Worm (Caenorhabditis elegans): ENCODE data around the gene sru-3.

The sru-3 gene

ce11 chrIV:9477135-9477928 lies 19.1 kb upstream of the sru-3 start, which contains the start of gene wrt-3 (continued):
- TF ChIP-seq rec-8 (tag; optimal IDR thresholded peaks at IDR 0.05) (peak; percentile 93 to 95), ZK185.1 (tag; optimal IDR thresholded peaks at IDR 0.05; ENCODE audit: poor library complexity, severe bottlenecking) (peak; percentile 92), pbrm-1 (GFP tag; IDR thresholded peaks at IDR 0.05) (no peak; the same call in none of the 2 replicates), tlf-1 (GFP tag; optimal IDR thresholded peaks at IDR 0.05) (peak; percentile 59), lin-35 (GFP tag; optimal IDR thresholded peaks at IDR 0.05) (peak in 1 of 3 experiments; percentile 7), attf-5 (GFP tag; optimal IDR thresholded peaks at IDR 0.05) (no peak), akir-1 (GFP tag; optimal IDR thresholded peaks at IDR 0.05) (peak; percentile 79), ztf-26 (tag; optimal IDR thresholded peaks at IDR 0.05) (peak; percentile 80), C06A6.2 (GFP tag; conservative IDR thresholded peaks at IDR 0.05) (no peak), ccch-3 (GFP tag; optimal IDR thresholded peaks at IDR 0.05) (peak; percentile 41), F23B12.7 (tag; optimal IDR thresholded peaks at IDR 0.05; ENCODE audit: insufficient read depth) (peak; percentile 53), rcor-1 (GFP tag; IDR thresholded peaks at IDR 0.05) (peak; percentile 77), ztf-3 (GFP tag; optimal IDR thresholded peaks at IDR 0.05) (peak; percentile 9), K12H6.12 (tag; optimal IDR thresholded peaks at IDR 0.05) (peak; percentile 56), madf-8 (GFP tag; conservative IDR thresholded peaks at IDR 0.05) (0 out of 2 replicates have a peak, but pooled peaks have one; percentile 16), sea-2 (GFP tag; IDR thresholded peaks at IDR 0.05) (no peak), Y56A3A.18 (GFP tag; IDR thresholded peaks at IDR 0.05) (no peak; the same call in 1 of the 2 replicates), nfya-2 (GFP tag; IDR thresholded peaks at IDR 0.05) (no peak), ekl-4 (GFP tag; IDR thresholded peaks at IDR 0.05) (no peak; the same call in 1 of the 2 replicates), egrh-3 (GFP tag; IDR thresholded peaks at IDR 0.05) (no peak; the same call in 1 of the 2 replicates), F55B11.4 (tag; optimal IDR thresholded peaks at IDR 0.05; ENCODE audit: borderline replicate concordance, insufficient read depth) (no peak), let-607 (tag; optimal IDR thresholded peaks at IDR 0.05) (peak; percentile 65 to 67), fkh-3 (tag; optimal IDR thresholded peaks at IDR 0.05) (peak; percentile 98), tbp1 (GFP tag; optimal IDR thresholded peaks at IDR 0.05) (peak; percentile 100), lsl-1 (GFP tag; optimal IDR thresholded peaks at IDR 0.05) (no peak), madf-3 (GFP tag; IDR thresholded peaks at IDR 0.05) (peak; percentile 84), B0019.2 (GFP tag; conservative IDR thresholded peaks at IDR 0.05) (0 out of 2 replicates have a peak, but pooled peaks have one; percentile 37), gei-17 (GFP tag; optimal IDR thresholded peaks at IDR 0.05) (no peak), bed-2 (GFP tag; IDR thresholded peaks at IDR 0.05) (no peak), sptf-2 (GFP tag; optimal IDR thresholded peaks at IDR 0.05) (peak; percentile 83), egl-44 (GFP tag; IDR thresholded peaks at IDR 0.05) (no peak; the same call in 1 of the 2 replicates), lin-40 (tag; optimal IDR thresholded peaks at IDR 0.05) (no peak), F57A8.1 (GFP tag; optimal IDR thresholded peaks at IDR 0.05) (peak; percentile 88), dpl-1 (GFP tag; optimal IDR thresholded peaks at IDR 0.05) (peak; percentile 19), snpc-3.4 (tag; optimal IDR thresholded peaks at IDR 0.05) (peak; percentile 92), hsf-1 (GFP tag; IDR thresholded peaks at IDR 0.05) (peak; percentile 55; the same call in 1 of the 2 replicates), somi-1 (GFP tag; optimal IDR thresholded peaks at IDR 0.05) (peak; percentile 66), xnd-1 (tag; optimal IDR thresholded peaks at IDR 0.05) (peak; percentile 5), F10E7.11 (tag; optimal IDR thresholded peaks at IDR 0.05) (no peak), K11D2.4 (GFP tag; IDR thresholded peaks at IDR 0.05) (no peak), unc-62 (GFP tag; optimal IDR thresholded peaks at IDR 0.05) (no peak), egl-18 (GFP tag; IDR thresholded peaks at IDR 0.05) (peak; percentile 62; the same call in 1 of the 2 replicates), lir-1 (GFP tag; conservative IDR thresholded peaks at IDR 0.05) (no peak), lin-54 (GFP tag; optimal IDR thresholded peaks at IDR 0.05) (peak; percentile 75), snpc-1.3 (tag; optimal IDR thresholded peaks at IDR 0.05; ENCODE audit: insufficient read depth) (peak; percentile 96)

Data from whole organism, young adult.